Fruit fly (Drosophila melanogaster) whole organism, embryonic: ENCODE measurements around the gene CG11670.
A peak's percentile ranks its signal among the peaks of the same experiment; 100 is the strongest.

ENCODE experiments used
- ATbp ChIP-seq: fragments of 200-800 bp; sonication (Bioruptor generic); optimal IDR thresholded peaks from 2 replicates; lab custom pipeline; 2017; ENCODE audit warnings: missing biosample characterization, mild to moderate bottlenecking, missing genetic modification characterization, missing genetic modification reagents
- Atf6 ChIP-seq: fragments of 200-800 bp; sonication (Bioruptor generic); IDR thresholded peaks from 2 replicates; pipeline ENCODE4 v1.3.6; 2022; ENCODE audit warnings: missing biosample characterization, missing genetic modification characterization
- B-H1 ChIP-seq: fragments of 200-800 bp; sonication (Bioruptor generic); IDR thresholded peaks from 3 replicates; pipeline ENCODE4 v1.3.6; 2022; ENCODE audit warnings: missing biosample characterization, missing genetic modification characterization
- CG10366 ChIP-seq: fragments of 200-800 bp; sonication (Bioruptor generic); IDR thresholded peaks from 2 replicates; pipeline ENCODE4 v1.3.6; 2022; ENCODE audit warnings: missing biosample characterization, missing genetic modification characterization
- CG10654 ChIP-seq: fragments of 200-800 bp; sonication (Bioruptor generic); optimal IDR thresholded peaks from 2 replicates; lab custom pipeline; 2016; ENCODE audit warnings: missing biosample characterization, missing genetic modification characterization
- CG11504 ChIP-seq: fragments of 200-800 bp; sonication (Bioruptor generic); optimal IDR thresholded peaks from 3 replicates; lab custom pipeline; 2019; ENCODE audit warnings: missing biosample characterization, mild to moderate bottlenecking, missing genetic modification characterization, moderate library complexity
- CG12071 ChIP-seq: fragments of 200-800 bp; sonication (Bioruptor generic); optimal IDR thresholded peaks from 3 replicates; lab custom pipeline; 2018; ENCODE audit warnings: missing biosample characterization, mild to moderate bottlenecking, missing genetic modification characterization
- CG13424 ChIP-seq: fragments of 200-800 bp; sonication (Bioruptor generic); optimal IDR thresholded peaks from 2 replicates; lab custom pipeline; 2019; ENCODE audit warnings: missing biosample characterization, mild to moderate bottlenecking, missing genetic modification characterization, moderate library complexity
- CG1529 ChIP-seq: fragments of 200-800 bp; sonication (Bioruptor generic); optimal IDR thresholded peaks from 3 replicates; lab custom pipeline; 2018; ENCODE audit warnings: missing biosample characterization, missing genetic modification characterization
- CG17802 ChIP-seq: fragments of 200-800 bp; sonication (Bioruptor generic); optimal IDR thresholded peaks from 2 replicates; lab custom pipeline; 2018; ENCODE audit warnings: missing biosample characterization, mild to moderate bottlenecking, missing genetic modification characterization, moderate library complexity
- CG18619 ChIP-seq: fragments of 200-800 bp; sonication (Bioruptor generic); optimal IDR thresholded peaks from 3 replicates; lab custom pipeline; 2017; ENCODE audit warnings: missing biosample characterization, mild to moderate bottlenecking, missing genetic modification characterization
- CG18764 ChIP-seq: fragments of 200-800 bp; sonication (Bioruptor generic); optimal IDR thresholded peaks from 3 replicates; lab custom pipeline; 2016; ENCODE audit warnings: missing biosample characterization, missing genetic modification characterization
- CG2889 ChIP-seq: fragments of 200-800 bp; sonication (Bioruptor generic); IDR thresholded peaks from 3 replicates; pipeline ENCODE4 v1.3.6; 2022; ENCODE audit warnings: missing biosample characterization, missing genetic modification characterization
- CG31441 ChIP-seq: fragments of 200-800 bp; sonication (Bioruptor generic); IDR thresholded peaks from 2 replicates; pipeline ENCODE4 v1.3.6; 2022; ENCODE audit warnings: missing biosample characterization, missing genetic modification characterization
- CG43689 ChIP-seq: fragments of 200-800 bp; sonication (Bioruptor generic); IDR thresholded peaks from 2 replicates; pipeline ENCODE4 v1.3.6; 2022; ENCODE audit warnings: missing biosample characterization, missing genetic modification characterization
- CG4404 ChIP-seq: fragments of 200-800 bp; sonication (Bioruptor generic); IDR thresholded peaks from 2 replicates; pipeline ENCODE4 v1.3.6; 2022; ENCODE audit warnings: missing biosample characterization, missing genetic modification characterization
- CG8359 ChIP-seq: fragments of 200-800 bp; sonication (Bioruptor generic); optimal IDR thresholded peaks from 2 replicates; lab custom pipeline; 2017; ENCODE audit warnings: missing biosample characterization, mild to moderate bottlenecking, missing genetic modification characterization, borderline replicate concordance
- Dip3 ChIP-seq: fragments of 200-800 bp; sonication (Bioruptor generic); optimal IDR thresholded peaks from 3 replicates; lab custom pipeline; 2016; ENCODE audit warnings: missing biosample characterization, missing genetic modification characterization
- E2f1 ChIP-seq: fragments of 200-800 bp; sonication (Bioruptor generic); IDR thresholded peaks from 2 replicates; pipeline ENCODE4 v1.3.6; 2022; ENCODE audit warnings: missing biosample characterization, missing genetic modification characterization
- ERR ChIP-seq: fragments of 200-800 bp; sonication (Bioruptor generic); optimal IDR thresholded peaks from 2 replicates; lab custom pipeline; 2016; ENCODE audit warnings: missing biosample characterization, missing genetic modification characterization
- Gsc ChIP-seq: fragments of 200-800 bp; sonication (Bioruptor generic); IDR thresholded peaks from 2 replicates; pipeline ENCODE4 v1.3.6; 2022; ENCODE audit warnings: missing biosample characterization, missing genetic modification characterization
- Gug ChIP-seq: fragments of 200-800 bp; sonication (Bioruptor generic); IDR thresholded peaks from 4 replicates; pipeline ENCODE4 v1.3.6; 2022; ENCODE audit warnings: missing biosample characterization, missing genetic modification characterization
- Hmr ChIP-seq: fragments of 200-800 bp; sonication (Bioruptor generic); optimal IDR thresholded peaks from 3 replicates; lab custom pipeline; 2017; ENCODE audit warnings: mild to moderate bottlenecking, missing biosample characterization, missing genetic modification reagents, missing genetic modification characterization
- NC2β ChIP-seq: fragments of 200-800 bp; sonication (Bioruptor generic); optimal IDR thresholded peaks from 2 replicates; lab custom pipeline; 2016; ENCODE audit warnings: missing biosample characterization, missing genetic modification characterization
- NFAT ChIP-seq: fragments of 200-800 bp; sonication (Bioruptor generic); IDR thresholded peaks from 2 replicates; pipeline ENCODE4 v1.3.6; 2022; ENCODE audit warnings: missing biosample characterization, missing genetic modification characterization
- Nf-YA ChIP-seq: fragments of 200-800 bp; sonication (Bioruptor generic); IDR thresholded peaks from 2 replicates; pipeline ENCODE4 v1.3.6; 2022; ENCODE audit warnings: missing biosample characterization, missing genetic modification characterization
- Oaz ChIP-seq: fragments of 200-800 bp; sonication (Bioruptor generic); IDR thresholded peaks from 2 replicates; pipeline ENCODE4 v1.3.6; 2022; ENCODE audit warnings: missing biosample characterization, missing genetic modification characterization
- Sin3A ChIP-seq: fragments of >200 bp; optimal IDR thresholded peaks from 2 replicates; lab custom pipeline; 2018
- Ssrp ChIP-seq: fragments of 200-800 bp; sonication (Bioruptor generic); optimal IDR thresholded peaks from 2 replicates; lab custom pipeline; 2018; ENCODE audit warnings: missing biosample characterization, mild to moderate bottlenecking, missing genetic modification characterization, moderate library complexity
- Usf ChIP-seq: fragments of 200-800 bp; sonication (Bioruptor generic); optimal IDR thresholded peaks from 2 replicates; lab custom pipeline; 2017; ENCODE audit warnings: missing genotype, missing biosample characterization, missing genetic modification characterization
- Xbp1 ChIP-seq: fragments of 200-800 bp; sonication (Bioruptor generic); optimal IDR thresholded peaks from 3 replicates; lab custom pipeline; 2016; ENCODE audit warnings: missing biosample characterization, mild to moderate bottlenecking, missing genetic modification characterization
- amos ChIP-seq: fragments of 200-800 bp; sonication (Bioruptor generic); IDR thresholded peaks from 2 replicates; pipeline ENCODE4 v1.3.6; 2022; ENCODE audit warnings: missing biosample characterization, missing genetic modification characterization; ENCODE audit not compliant: partially characterized antibody
- az2 ChIP-seq: fragments of 200-800 bp; sonication (Bioruptor generic); optimal IDR thresholded peaks from 3 replicates; lab custom pipeline; 2016; ENCODE audit warnings: missing biosample characterization, missing genetic modification characterization
- chinmo ChIP-seq: fragments of 200-800 bp; sonication (Bioruptor generic); IDR thresholded peaks from 4 replicates; pipeline ENCODE4 v1.3.6; 2022; ENCODE audit warnings: missing biosample characterization, missing genetic modification characterization; ENCODE audit not compliant: partially characterized antibody
- chm ChIP-seq: fragments of 200-800 bp; sonication (Bioruptor generic); IDR thresholded peaks from 2 replicates; pipeline ENCODE4 v1.3.6; 2022; ENCODE audit warnings: missing biosample characterization, missing genetic modification characterization
- chn ChIP-seq: fragments of 200-800 bp; sonication (Bioruptor generic); optimal IDR thresholded peaks from 2 replicates; lab custom pipeline; 2016; ENCODE audit warnings: missing biosample characterization, missing genetic modification characterization
- emc ChIP-seq: fragments of 200-800 bp; sonication (Bioruptor generic); optimal IDR thresholded peaks from 2 replicates; lab custom pipeline; 2016; ENCODE audit warnings: missing biosample characterization, missing genetic modification characterization
- fd96Cb ChIP-seq: fragments of 200-800 bp; sonication (Bioruptor generic); optimal IDR thresholded peaks from 2 replicates; lab custom pipeline; 2018; ENCODE audit warnings: missing biosample characterization, mild to moderate bottlenecking, missing genetic modification characterization, moderate library complexity
- grau ChIP-seq: fragments of 200-800 bp; optimal IDR thresholded peaks from 3 replicates; lab custom pipeline; 2019; ENCODE audit warnings: missing biosample characterization, mild to moderate bottlenecking, missing genetic modification characterization, moderate library complexity
- ham ChIP-seq: fragments of 200-800 bp; sonication (Bioruptor generic); IDR thresholded peaks from 2 replicates; pipeline ENCODE4 v1.3.6; 2022; ENCODE audit warnings: missing biosample characterization, missing genetic modification characterization
- hth ChIP-seq: fragments of >200 bp; optimal IDR thresholded peaks from 2 replicates; lab custom pipeline; 2017; ENCODE audit warnings: inconsistent platforms
- kni ChIP-seq: fragments of 200-800 bp; sonication (Bioruptor generic); optimal IDR thresholded peaks from 3 replicates; lab custom pipeline; 2017; ENCODE audit warnings: mild to moderate bottlenecking, missing biosample characterization, missing genetic modification reagents, missing genetic modification characterization
- lov ChIP-seq, 2 experiments: fragments of 200-800 bp in 1 of 2; fragments of >200 bp in 1 of 2; sonication (Bioruptor generic) in 1 of 2; IDR thresholded peaks in 1 of 2; optimal IDR thresholded peaks in 1 of 2; 2 replicates in 1 of 2; 3 replicates in 1 of 2; pipeline versions ENCODE4 v1.3.6 to Lab custom; 2017 to 2022; ENCODE audit warnings: missing biosample characterization in 1 of 2, missing genetic modification characterization in 1 of 2
- mld ChIP-seq: fragments of 200-800 bp; sonication (Bioruptor generic); IDR thresholded peaks from 3 replicates; pipeline ENCODE4 v1.3.6; 2022; ENCODE audit warnings: missing biosample characterization, missing genetic modification characterization; ENCODE audit not compliant: partially characterized antibody
- pnt ChIP-seq: fragments of 200-800 bp; sonication (Bioruptor generic); optimal IDR thresholded peaks from 3 replicates; lab custom pipeline; 2016; ENCODE audit warnings: missing biosample characterization, missing genetic modification characterization
- prd ChIP-seq, 3 experiments: fragments of >200 bp in 2 of 3; fragments of 200-800 bp in 1 of 3; sonication (Bioruptor generic) in 1 of 3; optimal IDR thresholded peaks in 2 of 3; IDR thresholded peaks in 1 of 3; 2 replicates in 2 of 3; 3 replicates in 1 of 3; pipeline versions ENCODE4 v1.3.6 to Lab custom; 2017 to 2022; ENCODE audit warnings: missing biosample characterization in 1 of 3, missing genetic modification characterization in 1 of 3
- slp2 ChIP-seq: fragments of 200-800 bp; sonication (Bioruptor generic); optimal IDR thresholded peaks from 2 replicates; lab custom pipeline; 2016; ENCODE audit warnings: missing biosample characterization, missing genetic modification characterization
- sna ChIP-seq: fragments of 200-800 bp; sonication (Bioruptor generic); IDR thresholded peaks from 2 replicates; pipeline ENCODE4 v1.3.6; 2022; ENCODE audit warnings: missing biosample characterization, missing genetic modification characterization; ENCODE audit not compliant: partially characterized antibody
- so ChIP-seq: fragments of 200-800 bp; sonication (Bioruptor generic); IDR thresholded peaks from 3 replicates; pipeline ENCODE4 v1.3.6; 2022; ENCODE audit warnings: missing biosample characterization, missing genetic modification characterization
- sr ChIP-seq: fragments of 200-800 bp; sonication (Bioruptor generic); IDR thresholded peaks from 3 replicates; pipeline ENCODE4 v1.3.6; 2022; ENCODE audit warnings: missing biosample characterization, missing genetic modification characterization
- tx ChIP-seq: fragments of 200-800 bp; sonication (Bioruptor generic); optimal IDR thresholded peaks from 2 replicates; lab custom pipeline; 2016; ENCODE audit warnings: missing biosample characterization, missing genetic modification characterization

The CG11670 gene

DNA sequence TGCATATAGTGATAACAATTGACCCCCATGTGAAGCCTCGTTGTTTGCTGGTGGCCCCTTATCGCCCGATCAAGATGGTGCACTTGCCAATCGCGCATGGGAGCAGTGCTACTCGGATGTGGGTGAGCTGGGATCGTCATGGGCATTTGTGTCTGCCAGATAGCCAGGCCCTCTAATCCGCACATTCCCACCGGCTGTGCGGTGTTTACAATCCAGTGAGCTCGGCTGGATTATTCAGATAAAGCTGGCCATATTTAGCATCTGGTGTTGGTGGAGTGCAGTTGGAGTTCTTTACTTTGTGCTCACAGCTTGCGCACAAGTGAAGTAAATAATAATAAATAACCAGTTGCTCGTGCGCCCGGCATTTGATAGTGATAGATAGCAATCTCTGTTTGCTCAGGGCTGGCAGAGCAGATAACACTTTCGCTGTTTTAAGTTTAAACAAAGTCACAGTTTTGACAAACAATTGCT is 8.8 kb upstream of the CG11670 start (continued):
- TF ChIP-seq CG13424 (peak; percentile 34), pnt (GFP tag; lab: Kevin White, UChicago) (no peak), NFAT (GFP tag; lab: Robert Waterston, UW) (no peak), CG11504 (tag; lab: Kevin White, UChicago) (no peak), Usf (GFP tag; lab: Kevin White, UChicago) (no peak), Nf-YA (0 out of 2 replicates have a peak, but pooled peaks have one; percentile 12), CG10654 (GFP tag; lab: Kevin White, UChicago) (no peak), kni (GFP tag; lab: Kevin White, UChicago) (no peak), CG18764 (GFP tag; lab: Kevin White, UChicago) (peak; percentile 42), fd96Cb (tag; lab: Kevin White, UChicago) (no peak), CG10366 (GFP tag; lab: Robert Waterston, UW) (no peak), prd (optimal IDR thresholded peaks at IDR 0.05; lab: Kevin White, UChicago) (no peak), prd (GFP tag; IDR thresholded peaks at IDR 0.05; lab: Robert Waterston, UW) (no peak), CG1529 (GFP tag; lab: Kevin White, UChicago) (no peak), amos (GFP tag; lab: Robert Waterston, UW) (no peak), Oaz (GFP tag; lab: Robert Waterston, UW) (no peak), CG18619 (GFP tag; lab: Kevin White, UChicago) (no peak), Gsc (GFP tag; lab: Robert Waterston, UW) (no peak), emc (GFP tag; lab: Kevin White, UChicago) (no peak), CG4404 (no peak), lov (optimal IDR thresholded peaks at IDR 0.05; lab: Kevin White, UChicago) (no peak), lov (GFP tag; IDR thresholded peaks at IDR 0.05; lab: Robert Waterston, UW) (peak; percentile 67; the same call in 1 of the 3 replicates), sr (0 out of 3 replicates have a peak, but pooled peaks have one; percentile 32), CG8359 (GFP tag; lab: Kevin White, UChicago) (peak; percentile 45), tx (no peak), CG12071 (GFP tag; lab: Kevin White, UChicago) (no peak), CG31441 (no peak; the same call in 1 of the 2 replicates), hth (lab: Kevin White, UChicago) (no peak), az2 (no peak), CG43689 (GFP tag; lab: Robert Waterston, UW) (no peak), sna (GFP tag; lab: Robert Waterston, UW) (no peak), Ssrp (tag; lab: Kevin White, UChicago) (no peak), Hmr (GFP tag; lab: Kevin White, UChicago) (peak; percentile 56), so (GFP tag; lab: Robert Waterston, UW) (peak; percentile 40; the same call in 1 of the 3 replicates), B-H1 (GFP tag; lab: Robert Waterston, UW) (no peak), grau (tag; lab: Kevin White, UChicago) (no peak), chm (GFP tag; lab: Robert Waterston, UW) (peak; percentile 33; the same call in 1 of the 2 replicates), Atf6 (GFP tag; lab: Robert Waterston, UW) (no peak), chn (GFP tag; lab: Kevin White, UChicago) (no peak), slp2 (no peak), CG2889 (no peak), chinmo (GFP tag; lab: Robert Waterston, UW) (no peak), Dip3 (no peak), ERR (GFP tag; lab: Kevin White, UChicago) (no peak), NC2β (GFP tag; lab: Kevin White, UChicago) (no peak), ham (GFP tag; lab: Robert Waterston, UW) (no peak), mld (GFP tag; lab: Robert Waterston, UW) (no peak), ATbp (GFP tag; lab: Kevin White, UChicago) (peak; percentile 82), CG17802 (tag; lab: Kevin White, UChicago) (no peak), Xbp1 (GFP tag; lab: Kevin White, UChicago) (no peak), E2f1 (no peak), Gug (GFP tag; lab: Robert Waterston, UW) (no peak), Sin3A (lab: Kevin White, UChicago) (no peak)
